Worm (Caenorhabditis elegans): ENCODE results near the gene K09C8.2.

The K09C8.2 gene

DNA sequence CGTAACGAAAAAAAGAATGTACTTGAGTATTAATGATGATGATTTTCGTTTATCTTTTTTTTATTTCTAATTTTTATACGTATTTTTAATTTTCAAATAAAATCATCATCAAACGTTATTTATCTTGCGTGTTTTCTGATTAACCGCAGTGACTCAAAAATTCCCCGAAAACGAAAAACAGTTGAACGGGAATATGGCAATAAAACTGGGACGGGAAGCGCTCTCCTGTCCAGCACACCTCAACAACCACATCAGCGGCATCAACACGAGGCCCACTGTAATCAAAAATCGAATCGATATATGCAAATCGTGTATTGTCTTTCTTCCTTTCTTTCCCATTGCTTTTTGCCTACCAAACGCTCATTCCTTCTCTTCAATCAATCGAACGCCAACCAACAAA is at the start of gene K09C8.2:
K09C8.2 (plus strand) TSS at position 301 of the 400 bp plus-strand sequence.
- TF ChIP-seq unc-62 (GFP tag; optimal IDR thresholded peaks at IDR 0.05): no peak

DNA sequence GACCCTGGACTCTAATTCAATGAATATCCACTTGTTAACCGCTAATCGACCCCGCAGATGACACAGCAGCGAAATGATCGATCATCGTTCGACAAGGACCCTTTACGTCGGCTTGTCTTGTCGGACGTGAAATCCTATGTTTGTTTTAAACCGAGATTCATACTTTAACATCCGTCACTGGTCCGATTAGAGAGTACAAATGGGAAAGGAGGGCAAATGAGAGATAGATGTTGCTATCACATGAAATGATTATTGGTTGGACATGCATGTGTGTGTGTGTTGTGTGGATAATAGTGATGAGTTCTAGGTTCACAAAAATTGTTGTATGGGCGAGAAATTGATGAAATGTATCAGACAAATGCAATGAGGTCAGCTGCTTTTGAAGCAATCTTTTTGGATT is 49.6 kb upstream of the K09C8.2 start:
- no peak for TF ChIP-seq unc-62 (GFP tag; optimal IDR thresholded peaks at IDR 0.05)

DNA sequence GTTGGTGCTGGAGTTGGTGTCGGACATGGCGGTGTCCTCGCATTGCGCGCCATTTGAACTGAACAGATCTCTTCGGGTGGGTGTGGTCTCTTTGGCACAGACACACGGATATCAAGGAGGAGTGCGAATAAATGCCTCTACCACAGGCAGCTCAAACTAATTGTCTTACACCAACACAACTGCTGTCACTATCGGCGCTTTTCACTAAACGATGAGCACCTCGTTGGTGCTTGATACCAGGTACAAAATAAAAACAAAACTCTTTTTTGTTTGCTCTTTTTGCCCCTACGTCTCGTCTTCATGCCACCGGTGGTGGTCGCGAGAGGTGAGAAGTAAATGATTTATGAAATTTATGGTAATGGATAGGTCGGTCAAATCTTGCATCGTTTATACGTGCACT is 48.5 kb upstream of the K09C8.2 start, which contains the start of gene F47B10.8:
F47B10.8 (minus strand) TSS at position 101 of the 400 bp plus-strand sequence.
- TF ChIP-seq unc-62 (GFP tag; optimal IDR thresholded peaks at IDR 0.05): no peak

DNA sequence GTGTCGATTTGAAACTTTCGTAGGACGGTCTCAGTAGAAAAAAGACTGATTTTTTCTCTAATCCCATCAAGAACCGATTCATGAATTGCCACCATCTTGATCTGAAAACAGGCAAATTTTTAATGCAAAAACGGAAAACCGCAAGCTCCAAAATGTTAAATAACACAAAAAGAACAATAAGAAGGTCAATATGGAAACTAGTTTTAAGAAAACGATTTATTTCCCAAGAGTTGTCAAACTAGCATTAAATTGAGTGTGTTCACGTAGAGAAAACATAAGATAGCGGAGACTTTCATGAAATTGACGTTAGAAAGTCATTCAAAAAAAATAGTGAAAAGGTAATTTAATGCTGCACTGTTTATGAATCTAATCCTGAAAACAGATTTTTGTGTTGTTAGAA is 45.3 kb upstream of the K09C8.2 start, which contains the start of gene F47B10.9:
F47B10.9 (minus strand) TSS at position 101 of the 400 bp plus-strand sequence.
- no peak for TF ChIP-seq unc-62 (GFP tag; optimal IDR thresholded peaks at IDR 0.05)

DNA sequence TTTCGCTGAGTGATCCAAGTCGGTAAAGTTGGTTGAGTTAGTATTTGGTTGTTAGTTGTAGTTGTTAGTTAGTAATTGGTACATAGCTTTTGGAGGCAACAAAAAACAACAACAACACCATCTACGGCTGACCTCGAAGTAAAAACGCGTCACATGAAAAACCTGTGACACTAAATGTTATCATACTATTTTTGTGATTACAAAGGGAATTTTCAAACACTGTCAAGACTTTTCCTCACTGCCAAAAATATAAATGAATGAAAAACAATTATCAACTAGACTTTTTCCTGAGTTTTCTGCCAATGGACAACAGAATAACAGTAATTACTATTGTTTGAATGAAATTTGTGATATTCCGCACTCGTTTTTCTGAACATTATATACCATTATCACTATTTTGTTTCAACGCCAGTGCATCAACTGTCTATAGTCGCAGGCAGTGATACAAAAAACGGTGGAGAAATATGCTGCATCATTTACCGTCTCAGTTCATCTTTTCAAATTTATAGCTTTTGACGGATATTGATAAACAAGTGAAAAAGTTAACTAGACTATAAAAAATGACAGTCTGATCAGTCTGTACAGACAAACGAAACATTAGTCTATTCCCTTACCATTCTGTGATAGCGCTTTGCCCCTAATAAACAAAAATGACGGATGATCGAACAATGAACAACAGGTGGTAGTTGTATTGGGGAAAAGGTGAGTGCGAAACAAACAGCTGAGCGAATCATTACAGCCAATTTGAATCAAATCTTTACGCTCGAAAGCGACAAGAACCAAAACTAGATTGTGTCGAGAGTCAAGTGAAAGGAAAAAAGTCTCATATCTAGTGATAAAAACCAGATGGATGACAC is 44.6 kb upstream of the K09C8.2 start:
- TF ChIP-seq unc-62 (GFP tag; optimal IDR thresholded peaks at IDR 0.05): no peak

DNA sequence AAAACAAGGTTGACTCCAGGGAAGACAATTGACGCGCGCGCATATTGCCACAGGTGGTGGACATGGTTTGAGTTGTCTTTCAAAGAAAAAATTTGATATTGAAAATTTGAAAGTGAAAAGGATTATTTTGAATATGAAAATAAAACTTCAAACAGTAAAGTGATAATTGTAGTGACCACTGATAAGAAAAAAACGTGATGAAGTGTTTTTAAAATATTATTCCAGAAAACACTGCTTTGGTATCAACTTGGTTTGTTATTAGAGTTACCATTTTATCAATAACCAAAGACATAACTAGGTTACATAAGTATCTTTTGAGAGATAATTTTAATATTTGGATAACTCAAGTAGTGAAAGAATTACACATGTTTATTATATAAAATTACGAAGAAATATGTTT is 43.0 kb upstream of the K09C8.2 start:
- TF ChIP-seq unc-62 (GFP tag; optimal IDR thresholded peaks at IDR 0.05): no peak

DNA sequence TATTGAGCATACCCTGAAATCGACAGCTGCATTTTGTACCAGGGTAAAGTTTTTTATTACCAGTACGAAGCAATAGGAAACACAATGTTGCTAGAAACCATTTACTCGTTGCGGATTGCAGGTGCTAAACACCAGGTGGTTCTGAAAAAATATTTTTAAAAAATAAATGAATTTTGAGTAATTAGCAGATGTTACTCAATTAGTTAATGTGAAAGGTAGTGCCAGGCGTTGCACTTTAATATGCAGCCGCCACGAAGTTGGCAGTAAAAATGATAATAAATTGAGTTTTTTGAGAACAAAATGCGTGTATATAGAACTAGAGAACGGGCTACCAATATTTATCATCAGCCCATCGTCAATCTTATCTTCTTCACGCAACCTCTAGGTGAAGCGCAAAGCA is 39.6 kb upstream of the K09C8.2 start, which contains the start of gene nstp-9:
nstp-9 (minus strand) TSS at position 101 of the 400 bp plus-strand sequence.
- TF ChIP-seq unc-62 (GFP tag; optimal IDR thresholded peaks at IDR 0.05): no peak

DNA sequence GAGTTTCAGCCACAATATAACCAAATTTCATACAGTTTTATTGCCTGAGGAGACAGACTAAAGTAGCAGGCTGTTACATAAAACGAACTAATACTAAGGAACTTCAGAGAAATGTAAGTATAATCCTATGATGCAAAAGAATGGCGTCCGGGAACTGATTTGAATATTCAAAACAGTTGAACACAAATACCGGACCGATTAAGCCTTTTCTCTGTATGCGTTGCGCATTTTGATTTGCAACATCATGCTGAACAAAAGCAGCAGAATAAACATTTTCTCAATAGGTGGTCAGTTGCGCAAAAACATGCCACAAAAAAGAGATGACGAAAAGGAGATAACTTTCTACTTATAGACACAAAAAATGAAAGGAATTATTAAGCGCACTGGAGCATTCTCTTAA is 35.2 kb upstream of the K09C8.2 start:
- no peak for TF ChIP-seq unc-62 (GFP tag; optimal IDR thresholded peaks at IDR 0.05)

DNA sequence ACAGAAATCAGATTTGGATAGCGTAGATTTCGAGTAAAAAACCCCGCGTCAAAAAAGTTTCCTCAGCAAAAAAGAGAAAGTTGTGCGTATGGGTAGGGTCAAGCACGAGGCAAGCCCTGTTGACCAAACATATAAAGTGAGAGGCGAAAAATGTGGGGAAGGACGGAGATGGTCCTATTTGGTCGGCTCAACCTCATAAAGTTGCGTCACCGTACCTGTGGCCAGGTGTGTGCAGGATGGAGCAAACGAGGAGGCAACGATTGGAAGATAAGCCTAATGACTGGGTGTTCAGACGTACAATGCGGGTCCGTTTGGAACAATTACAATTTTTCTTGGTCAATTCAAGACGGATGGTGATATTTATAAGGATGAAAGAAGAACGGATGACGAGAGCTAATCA is 32.1 kb upstream of the K09C8.2 start:
- no peak for TF ChIP-seq unc-62 (GFP tag; optimal IDR thresholded peaks at IDR 0.05)

DNA sequence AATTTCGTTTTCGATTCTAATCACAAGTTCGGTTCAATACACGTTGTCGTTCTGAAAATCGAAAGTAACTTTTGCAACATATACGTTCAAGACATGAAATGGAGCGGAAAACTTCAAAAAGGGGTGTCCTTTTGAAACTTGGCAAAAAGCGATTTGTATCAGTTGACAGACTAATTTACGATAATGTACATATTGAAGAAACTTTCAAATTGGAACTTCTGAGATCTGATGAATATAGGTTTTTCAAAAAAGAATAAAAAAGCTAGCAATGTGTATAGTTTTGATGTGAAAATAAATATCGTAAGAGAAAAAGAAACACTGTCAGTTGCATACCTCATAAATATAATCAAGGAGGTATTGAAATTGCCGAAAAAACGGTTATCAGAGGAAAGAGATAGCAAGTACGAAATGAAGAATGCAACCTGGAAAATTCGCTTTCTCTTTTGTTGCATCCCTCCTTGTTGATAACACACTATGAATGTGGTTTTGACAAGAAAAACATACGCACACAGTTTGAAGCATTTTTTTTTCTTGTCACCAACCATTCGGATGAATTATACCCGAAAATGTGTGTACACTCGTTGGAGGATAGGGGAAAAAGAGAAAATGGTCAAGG is 30.2 kb upstream of the K09C8.2 start, which contains the start of gene dgn-1:
dgn-1 (minus strand) TSS at position 51 of the 616 bp plus-strand sequence.
- TF ChIP-seq unc-62 (GFP tag; optimal IDR thresholded peaks at IDR 0.05): no peak

DNA sequence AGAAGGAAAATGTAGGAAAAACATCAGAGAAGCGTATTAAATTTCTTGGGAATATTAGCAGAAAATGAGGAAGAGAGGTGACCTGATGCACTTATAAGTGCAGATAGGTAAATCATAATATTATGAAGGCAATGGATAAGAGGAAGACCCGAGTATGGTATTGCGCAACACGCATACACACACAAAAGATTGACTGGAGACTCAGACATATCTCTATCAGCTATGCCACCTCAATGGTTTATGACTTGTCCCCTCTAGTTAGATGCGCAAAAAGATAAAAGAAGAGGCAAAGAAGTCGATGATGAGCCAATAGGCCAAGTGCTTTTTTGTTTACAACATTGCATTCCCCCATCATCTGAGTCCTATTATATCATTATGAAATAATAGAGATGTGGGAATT is 27.1 kb upstream of the K09C8.2 start:
- TF ChIP-seq unc-62 (GFP tag; optimal IDR thresholded peaks at IDR 0.05): no peak

DNA sequence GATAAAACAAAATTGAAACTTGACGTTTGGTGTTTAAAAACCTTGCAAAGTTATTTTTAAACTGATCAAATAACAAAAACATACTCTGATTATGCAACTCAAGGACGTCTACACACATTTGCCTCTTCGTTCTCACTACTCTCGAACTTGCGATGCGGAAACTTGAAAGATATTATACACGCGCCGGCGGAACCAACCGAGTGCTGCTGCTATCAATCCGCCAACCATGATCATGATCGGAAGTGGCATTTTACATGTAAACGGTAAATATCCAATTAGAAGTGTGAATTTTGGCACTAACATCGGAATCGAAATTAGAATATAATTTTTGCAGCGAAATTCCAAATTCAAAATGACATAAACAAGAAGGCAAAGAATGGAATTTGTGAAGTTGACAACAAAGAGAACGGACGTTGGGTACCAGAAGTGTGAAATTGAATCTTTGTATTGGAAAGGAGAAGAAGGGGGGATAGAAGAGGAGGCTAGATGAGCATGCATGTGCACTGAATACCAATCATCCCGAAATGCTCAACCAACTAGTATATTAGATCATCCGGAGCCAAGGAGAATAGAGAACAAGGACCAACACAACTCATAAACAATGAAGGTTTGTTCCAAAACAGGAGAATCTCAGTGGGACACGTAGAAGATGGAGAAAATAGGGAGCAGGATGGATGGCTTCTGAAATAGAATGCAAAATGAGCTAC is 25.8 kb upstream of the K09C8.2 start:
- no peak for TF ChIP-seq unc-62 (GFP tag; optimal IDR thresholded peaks at IDR 0.05)

DNA sequence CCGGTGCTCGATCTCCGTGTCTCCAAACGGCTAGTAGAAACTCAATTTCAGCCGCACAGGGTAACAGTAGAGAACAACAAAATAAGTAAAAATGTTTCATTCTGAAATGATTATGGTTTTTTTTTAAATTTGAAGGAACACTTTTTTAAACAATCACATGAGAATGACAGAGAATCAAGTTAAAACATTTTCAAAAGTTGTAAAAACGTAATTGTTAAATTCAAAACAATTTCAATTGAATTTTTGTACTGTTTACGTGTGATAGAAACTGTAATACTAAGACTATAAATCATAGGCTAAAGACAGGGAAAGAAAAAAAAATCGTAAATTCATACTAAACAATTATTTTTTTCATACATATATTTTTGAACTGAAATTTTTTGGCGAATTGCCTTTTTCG is 18.0 kb upstream of the K09C8.2 start, which contains the start of gene pho-7:
pho-7 (minus strand) TSS at position 101 of the 400 bp plus-strand sequence.
- TF ChIP-seq unc-62 (GFP tag; optimal IDR thresholded peaks at IDR 0.05): no peak

DNA sequence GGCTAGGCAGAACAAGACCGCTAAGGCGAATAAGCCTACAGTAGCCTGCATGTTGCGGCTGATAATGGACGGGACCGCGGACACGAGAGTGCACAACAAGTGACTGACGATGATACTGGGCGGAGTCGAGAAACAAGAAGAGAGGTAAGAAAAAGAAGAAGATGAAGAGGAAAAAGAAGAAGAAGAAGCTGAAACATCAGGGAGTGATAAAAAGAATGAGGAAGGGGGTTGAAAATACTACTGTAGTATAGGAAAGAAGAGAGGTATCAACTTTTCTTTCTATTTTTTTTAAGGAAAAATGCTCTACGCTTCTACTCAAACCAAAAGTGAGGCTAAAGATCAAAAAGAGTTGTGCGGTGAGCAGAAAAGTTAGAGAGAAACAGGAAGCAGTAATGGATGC is 10.4 kb upstream of the K09C8.2 start, which contains the start of gene T21B6.3:
T21B6.3 (minus strand) TSS at position 101 of the 400 bp plus-strand sequence.
- TF ChIP-seq unc-62 (GFP tag; optimal IDR thresholded peaks at IDR 0.05): no peak

DNA sequence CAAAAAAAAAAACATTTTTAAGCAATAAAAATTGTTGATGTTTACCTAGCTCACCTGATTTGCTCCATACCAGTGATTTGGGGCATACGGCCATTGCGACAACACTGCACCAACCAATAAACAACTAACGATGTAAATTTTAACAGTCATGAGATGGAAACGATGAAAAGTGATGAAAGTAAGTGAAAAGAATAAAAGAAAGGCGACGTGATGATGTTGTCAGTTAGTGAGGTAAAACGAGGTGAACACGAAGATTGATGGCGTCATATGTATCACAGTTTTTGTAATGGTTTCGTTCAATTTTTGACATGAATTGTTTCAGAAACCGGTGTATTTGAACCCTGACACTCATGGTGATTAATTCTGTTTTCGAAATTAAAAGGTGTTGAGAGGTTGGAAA is 8.1 kb upstream of the K09C8.2 start, which contains the start of gene K09C8.7:
K09C8.7 (minus strand) TSS at position 226 of the 400 bp plus-strand sequence.
- TF ChIP-seq unc-62 (GFP tag; optimal IDR thresholded peaks at IDR 0.05): no peak

DNA sequence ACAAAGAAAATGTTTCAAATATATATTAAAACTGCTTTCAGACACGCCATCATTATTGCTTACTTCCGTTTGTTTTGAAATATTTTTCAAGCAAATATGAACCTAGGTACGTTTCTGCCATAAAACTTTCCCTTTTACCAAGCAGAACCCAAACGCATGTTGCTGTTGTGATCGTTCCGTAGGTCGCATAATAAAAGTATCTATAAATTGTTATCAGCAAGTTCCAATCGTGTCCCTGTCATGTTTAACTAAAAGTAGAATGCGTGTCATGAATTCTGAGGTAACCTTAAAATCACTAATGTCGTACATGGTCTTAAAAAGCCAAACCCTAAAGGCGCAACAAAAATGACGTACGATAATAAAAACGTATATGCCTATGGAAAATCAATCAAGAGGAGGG is 7.3 kb upstream of the K09C8.2 start:
- TF ChIP-seq unc-62 (GFP tag; optimal IDR thresholded peaks at IDR 0.05): no peak
